Fruit fly (Drosophila melanogaster) whole organism, embryonic: Measurements from ENCODE around the gene Cpr30B.

Experiments used
- Aef1 ChIP-seq: fragments of 200-800 bp; sonication (Bioruptor generic); IDR thresholded peaks from 3 replicates; pipeline ENCODE4 v1.3.6; 2022; ENCODE audit warnings: missing biosample characterization, missing genetic modification characterization
- CG10462 ChIP-seq: fragments of 200-800 bp; sonication (Bioruptor generic); optimal IDR thresholded peaks from 2 replicates; lab custom pipeline; 2016; ENCODE audit warnings: missing biosample characterization, missing genetic modification characterization
- CG10543 ChIP-seq: fragments of 200-800 bp; sonication (Bioruptor generic); optimal IDR thresholded peaks from 3 replicates; lab custom pipeline; 2017; ENCODE audit warnings: missing biosample characterization, mild to moderate bottlenecking, missing genetic modification characterization, moderate library complexity
- CG10959 ChIP-seq: fragments of 200-800 bp; sonication (Bioruptor generic); IDR thresholded peaks from 2 replicates; pipeline ENCODE4 v1.3.6; 2022; ENCODE audit warnings: missing biosample characterization, missing genetic modification characterization
- CG11247 ChIP-seq: fragments of 200-800 bp; sonication (Bioruptor generic); IDR thresholded peaks from 2 replicates; pipeline ENCODE4 v1.3.6; 2022; ENCODE audit warnings: missing biosample characterization, missing genetic modification characterization
- CG12219 ChIP-seq: fragments of 200-800 bp; sonication (Bioruptor generic); optimal IDR thresholded peaks from 3 replicates; lab custom pipeline; 2018; ENCODE audit warnings: missing biosample characterization, mild to moderate bottlenecking, missing genetic modification characterization
- CG13894 ChIP-seq: fragments of 200-800 bp; sonication (Bioruptor generic); optimal IDR thresholded peaks from 3 replicates; lab custom pipeline; 2018; ENCODE audit warnings: missing biosample characterization, mild to moderate bottlenecking, missing genetic modification characterization, moderate library complexity
- CG16863 ChIP-seq: fragments of 200-800 bp; sonication (Bioruptor generic); optimal IDR thresholded peaks from 3 replicates; lab custom pipeline; 2016; ENCODE audit warnings: missing biosample characterization, missing genetic modification characterization
- CG17361 ChIP-seq: fragments of 200-800 bp; sonication (Bioruptor generic); IDR thresholded peaks from 3 replicates; pipeline ENCODE4 v1.3.6; 2022; ENCODE audit warnings: missing biosample characterization, missing genetic modification characterization
- CG17912 ChIP-seq: fragments of 200-800 bp; sonication (Bioruptor generic); optimal IDR thresholded peaks from 2 replicates; lab custom pipeline; 2018; ENCODE audit warnings: missing biosample characterization, mild to moderate bottlenecking, missing genetic modification characterization
- CG3065 ChIP-seq: fragments of 200-800 bp; sonication (Bioruptor generic); optimal IDR thresholded peaks from 2 replicates; lab custom pipeline; 2016; ENCODE audit warnings: missing biosample characterization, missing genetic modification characterization
- CG31365 ChIP-seq: fragments of 200-800 bp; sonication (Bioruptor generic); optimal IDR thresholded peaks from 2 replicates; lab custom pipeline; 2018; ENCODE audit warnings: missing biosample characterization, mild to moderate bottlenecking, missing genetic modification characterization
- CG34422 ChIP-seq: fragments of 200-800 bp; sonication (Bioruptor generic); IDR thresholded peaks from 3 replicates; pipeline ENCODE4 v1.3.6; 2022; ENCODE audit warnings: missing biosample characterization, missing genetic modification characterization
- CG43689 ChIP-seq: fragments of 200-800 bp; sonication (Bioruptor generic); IDR thresholded peaks from 2 replicates; pipeline ENCODE4 v1.3.6; 2022; ENCODE audit warnings: missing biosample characterization, missing genetic modification characterization
- CG4854 ChIP-seq: fragments of 200-800 bp; sonication (Bioruptor generic); optimal IDR thresholded peaks from 2 replicates; lab custom pipeline; 2016; ENCODE audit warnings: missing biosample characterization, missing genetic modification characterization, inconsistent platforms
- CG6175 ChIP-seq: fragments of 200-800 bp; sonication (Bioruptor generic); IDR thresholded peaks from 3 replicates; pipeline ENCODE4 v1.3.6; 2022; ENCODE audit warnings: missing biosample characterization, missing genetic modification characterization
- CG6272 ChIP-seq: fragments of 200-800 bp; sonication (Bioruptor generic); IDR thresholded peaks from 2 replicates; pipeline ENCODE4 v1.3.6; 2022; ENCODE audit warnings: missing biosample characterization, missing genetic modification characterization
- CG6765 ChIP-seq: fragments of 200-800 bp; sonication (Bioruptor generic); optimal IDR thresholded peaks from 3 replicates; lab custom pipeline; 2017; ENCODE audit warnings: missing biosample characterization, mild to moderate bottlenecking, missing genetic modification characterization
- CG6813 ChIP-seq: fragments of 200-800 bp; sonication (Bioruptor generic); optimal IDR thresholded peaks from 2 replicates; lab custom pipeline; 2017; ENCODE audit warnings: missing biosample characterization, missing genetic modification characterization, mild to moderate bottlenecking, moderate library complexity, missing genetic modification reagents
- CG7271 ChIP-seq: fragments of 200-800 bp; sonication (Bioruptor generic); optimal IDR thresholded peaks from 2 replicates; lab custom pipeline; 2018; ENCODE audit warnings: missing biosample characterization, mild to moderate bottlenecking, missing genetic modification characterization, moderate library complexity
- CG7963 ChIP-seq: fragments of 200-800 bp; sonication (Bioruptor generic); IDR thresholded peaks from 3 replicates; pipeline ENCODE4 v1.3.6; 2022; ENCODE audit warnings: missing biosample characterization, missing genetic modification characterization; ENCODE audit not compliant: partially characterized antibody
- CG8944 ChIP-seq: fragments of 200-800 bp; sonication (Bioruptor generic); optimal IDR thresholded peaks from 3 replicates; lab custom pipeline; 2016; ENCODE audit warnings: missing biosample characterization, missing genetic modification characterization
- CG9609 ChIP-seq: fragments of 200-800 bp; sonication (Bioruptor generic); optimal IDR thresholded peaks from 3 replicates; lab custom pipeline; 2016; ENCODE audit warnings: missing biosample characterization, missing genetic modification characterization
- ERR ChIP-seq: fragments of 200-800 bp; sonication (Bioruptor generic); optimal IDR thresholded peaks from 2 replicates; lab custom pipeline; 2016; ENCODE audit warnings: missing biosample characterization, missing genetic modification characterization
- Hr3 ChIP-seq: fragments of 200-800 bp; sonication (Bioruptor generic); optimal IDR thresholded peaks from 3 replicates; lab custom pipeline; 2016; ENCODE audit warnings: missing biosample characterization, missing genetic modification characterization
- Hr39 ChIP-seq: fragments of >200 bp; optimal IDR thresholded peaks from 2 replicates; lab custom pipeline; 2017
- Max ChIP-seq: fragments of 200-800 bp; sonication (Bioruptor generic); optimal IDR thresholded peaks from 2 replicates; lab custom pipeline; 2016; ENCODE audit warnings: missing biosample characterization, mild to moderate bottlenecking, missing genetic modification characterization
- NK7.1 ChIP-seq: fragments of 200-800 bp; sonication (Bioruptor generic); optimal IDR thresholded peaks from 3 replicates; lab custom pipeline; 2016; ENCODE audit warnings: missing biosample characterization, missing genetic modification characterization
- Neu2 ChIP-seq: fragments of 200-800 bp; sonication (Bioruptor generic); optimal IDR thresholded peaks from 3 replicates; lab custom pipeline; 2016; ENCODE audit warnings: missing biosample characterization, missing genetic modification characterization, borderline replicate concordance
- Nf-YA ChIP-seq: fragments of 200-800 bp; sonication (Bioruptor generic); IDR thresholded peaks from 2 replicates; pipeline ENCODE4 v1.3.6; 2022; ENCODE audit warnings: missing biosample characterization, missing genetic modification characterization
- Sry-β ChIP-seq: fragments of 200-800 bp; sonication (Bioruptor generic); optimal IDR thresholded peaks from 2 replicates; lab custom pipeline; 2018; ENCODE audit warnings: missing biosample characterization, mild to moderate bottlenecking, missing genetic modification characterization, moderate library complexity
- Sry-δ ChIP-seq: fragments of 200-800 bp; sonication (Bioruptor generic); optimal IDR thresholded peaks from 2 replicates; lab custom pipeline; 2016; ENCODE audit warnings: missing biosample characterization, missing genetic modification characterization
- Ssrp ChIP-seq: fragments of 200-800 bp; sonication (Bioruptor generic); optimal IDR thresholded peaks from 2 replicates; lab custom pipeline; 2018; ENCODE audit warnings: missing biosample characterization, mild to moderate bottlenecking, missing genetic modification characterization, moderate library complexity
- cato ChIP-seq: fragments of 200-800 bp; sonication (Bioruptor generic); optimal IDR thresholded peaks from 2 replicates; lab custom pipeline; 2016; ENCODE audit warnings: missing biosample characterization, missing genetic modification characterization, borderline replicate concordance
- chinmo ChIP-seq: fragments of 200-800 bp; sonication (Bioruptor generic); IDR thresholded peaks from 4 replicates; pipeline ENCODE4 v1.3.6; 2022; ENCODE audit warnings: missing biosample characterization, missing genetic modification characterization; ENCODE audit not compliant: partially characterized antibody
- chn ChIP-seq: fragments of 200-800 bp; sonication (Bioruptor generic); optimal IDR thresholded peaks from 2 replicates; lab custom pipeline; 2016; ENCODE audit warnings: missing biosample characterization, missing genetic modification characterization
- cwo ChIP-seq: fragments of 200-800 bp; sonication (Bioruptor generic); optimal IDR thresholded peaks from 3 replicates; lab custom pipeline; 2017; ENCODE audit warnings: missing biosample characterization, missing genetic modification characterization, mild to moderate bottlenecking, moderate library complexity, missing genetic modification reagents
- eve ChIP-seq, 2 experiments: fragments of >200 bp; optimal IDR thresholded peaks; 2 replicates each; lab custom pipeline; 2017; ENCODE audit warnings: missing biosample characterization in 2 of 2, missing genetic modification characterization in 2 of 2
- nerfin-1 ChIP-seq: fragments of 200-800 bp; sonication (Bioruptor generic); optimal IDR thresholded peaks from 3 replicates; lab custom pipeline; 2019; ENCODE audit warnings: missing biosample characterization, mild to moderate bottlenecking, missing genetic modification characterization, moderate library complexity
- pnt ChIP-seq: fragments of 200-800 bp; sonication (Bioruptor generic); optimal IDR thresholded peaks from 3 replicates; lab custom pipeline; 2016; ENCODE audit warnings: missing biosample characterization, missing genetic modification characterization
- pros ChIP-seq: fragments of 200-800 bp; sonication (Bioruptor generic); optimal IDR thresholded peaks from 3 replicates; lab custom pipeline; 2019; ENCODE audit warnings: missing biosample characterization, mild to moderate bottlenecking, missing genetic modification characterization, moderate library complexity
- row ChIP-seq: fragments of 200-800 bp; sonication (Bioruptor generic); IDR thresholded peaks from 3 replicates; pipeline ENCODE4 v1.3.6; 2022; ENCODE audit warnings: missing biosample characterization, missing genetic modification characterization
- sens ChIP-seq: fragments of 200-800 bp; sonication (Bioruptor generic); peaks from one replicate; lab custom pipeline; 2016; ENCODE audit warnings: missing biosample characterization, missing genetic modification characterization
- slou ChIP-seq: fragments of 200-800 bp; sonication (Bioruptor generic); optimal IDR thresholded peaks from 3 replicates; lab custom pipeline; 2016; ENCODE audit warnings: missing biosample characterization, missing genetic modification characterization
- sr ChIP-seq: fragments of 200-800 bp; sonication (Bioruptor generic); IDR thresholded peaks from 3 replicates; pipeline ENCODE4 v1.3.6; 2022; ENCODE audit warnings: missing biosample characterization, missing genetic modification characterization
- ssp ChIP-seq: fragments of 200-800 bp; sonication (Bioruptor generic); IDR thresholded peaks from 2 replicates; pipeline ENCODE4 v1.3.6; 2022; ENCODE audit warnings: missing biosample characterization, missing genetic modification characterization
- unpg ChIP-seq: fragments of 200-800 bp; sonication (Bioruptor generic); optimal IDR thresholded peaks from 3 replicates; lab custom pipeline; 2018; ENCODE audit warnings: missing biosample characterization, mild to moderate bottlenecking, missing genetic modification characterization, moderate library complexity
- wek ChIP-seq: fragments of 200-800 bp; sonication (Bioruptor generic); optimal IDR thresholded peaks from 3 replicates; lab custom pipeline; 2018; ENCODE audit warnings: missing biosample characterization, mild to moderate bottlenecking, missing genetic modification characterization, moderate library complexity
- z ChIP-seq: fragments of 200-800 bp; sonication (Bioruptor generic); IDR thresholded peaks from 3 replicates; pipeline ENCODE4 v1.3.6; 2022; ENCODE audit warnings: missing biosample characterization, missing genetic modification characterization

Cpr30B gene

DNA sequence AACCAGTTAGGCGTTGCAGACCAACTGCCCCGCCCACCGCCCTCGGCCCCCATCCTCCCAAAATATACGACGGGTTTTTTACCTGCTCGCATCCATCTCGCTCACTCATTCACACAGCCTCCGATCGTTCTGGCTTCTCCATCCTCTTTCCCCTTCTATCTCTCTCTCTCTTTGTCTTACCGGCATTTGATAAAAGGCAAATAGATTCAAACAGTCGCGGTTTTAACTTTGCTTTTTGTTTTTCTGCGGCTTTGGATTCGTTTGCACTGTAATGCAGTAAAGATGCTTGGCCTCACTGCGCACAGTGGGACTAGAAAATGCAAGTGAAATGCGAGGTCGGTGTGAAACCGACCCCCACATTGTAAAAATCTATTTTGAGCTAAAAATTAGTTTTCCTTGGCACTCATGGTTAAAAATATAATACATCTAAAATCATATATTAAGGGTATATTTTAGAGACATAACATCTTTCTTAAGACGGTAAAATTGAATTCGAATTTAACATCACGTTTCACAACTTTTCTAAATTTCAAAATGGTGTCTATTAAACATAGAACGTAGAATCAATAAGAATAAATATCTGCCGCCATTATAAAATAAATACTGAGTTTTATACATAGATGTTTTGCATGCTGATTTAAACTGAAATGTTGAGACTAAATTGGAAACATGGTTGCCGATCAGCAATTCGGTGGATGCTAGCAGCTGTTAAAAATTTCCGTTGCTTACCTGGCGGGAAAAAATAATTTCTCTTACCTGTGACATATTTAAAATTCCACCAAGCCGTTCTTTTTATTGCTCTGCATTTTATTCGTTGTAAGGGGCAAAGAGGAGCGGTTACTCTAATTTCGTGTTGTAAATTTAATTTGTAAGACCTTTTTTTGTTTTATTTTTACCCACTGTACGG lies 46.0 kb upstream of the Cpr30B start (continued):
- TF ChIP-seq CG13894 (tag; lab: Kevin White, UChicago) (peak; percentile 23), CG43689 (GFP tag; lab: Robert Waterston, UW) (no peak), eve (GFP tag; optimal IDR thresholded peaks at IDR 0.05; lab: Kevin White, UChicago) (peak in 1 of 2 experiments; percentile 69), slou (GFP tag; lab: Kevin White, UChicago) (no peak), unpg (GFP tag; lab: Kevin White, UChicago) (no peak), CG10959 (GFP tag; lab: Robert Waterston, UW) (no peak), CG4854 (GFP tag; lab: Kevin White, UChicago) (no peak), CG11247 (no peak), CG8944 (GFP tag; lab: Kevin White, UChicago) (no peak), sens (GFP tag; lab: Kevin White, UChicago) (peak; percentile 73), CG6272 (GFP tag; lab: Robert Waterston, UW) (peak; percentile 16; the same call in 1 of the 2 replicates), Neu2 (no peak), ssp (no peak), chn (GFP tag; lab: Kevin White, UChicago) (peak; percentile 12), CG17361 (GFP tag; lab: Robert Waterston, UW) (peak; percentile 62; the same call in 2 of the 3 replicates), CG3065 (GFP tag; lab: Kevin White, UChicago) (peak; percentile 46), CG12219 (GFP tag; lab: Kevin White, UChicago) (no peak), CG10462 (GFP tag; lab: Kevin White, UChicago) (no peak), wek (GFP tag; lab: Kevin White, UChicago) (no peak), Sry-β (no peak), Hr3 (GFP tag; lab: Kevin White, UChicago) (no peak), NK7.1 (GFP tag; lab: Kevin White, UChicago) (no peak), nerfin-1 (no peak), row (GFP tag; lab: Robert Waterston, UW) (peak; percentile 16; the same call in 1 of the 3 replicates), CG10543 (no peak), pros (GFP tag; lab: Kevin White, UChicago) (no peak), CG7271 (tag; lab: Kevin White, UChicago) (no peak), z (GFP tag; lab: Robert Waterston, UW) (no peak), cato (GFP tag; lab: Kevin White, UChicago) (no peak), CG34422 (GFP tag; lab: Robert Waterston, UW) (0 out of 3 replicates have a peak, but pooled peaks have one; percentile 35), Hr39 (lab: Kevin White, UChicago) (no peak), CG6175 (no peak), ERR (GFP tag; lab: Kevin White, UChicago) (no peak), Max (GFP tag; lab: Kevin White, UChicago) (peak; percentile 2), pnt (no peak), CG7963 (GFP tag; lab: Robert Waterston, UW) (no peak), sr (GFP tag; lab: Robert Waterston, UW) (peak; percentile 33; the same call in 1 of the 3 replicates), CG6813 (no peak), CG16863 (no peak), Aef1 (peak; percentile 12; the same call in 1 of the 3 replicates), chinmo (GFP tag; lab: Robert Waterston, UW) (peak; percentile 97), CG9609 (GFP tag; lab: Kevin White, UChicago) (no peak), Nf-YA (GFP tag; lab: Robert Waterston, UW) (no peak), Sry-δ (GFP tag; lab: Kevin White, UChicago) (no peak), CG17912 (no peak), Ssrp (tag; lab: Kevin White, UChicago) (peak; percentile 19), CG6765 (GFP tag; lab: Kevin White, UChicago) (no peak), cwo (GFP tag; lab: Kevin White, UChicago) (no peak), CG31365 (tag; lab: Kevin White, UChicago) (no peak)
